Fruit fly (Drosophila melanogaster): Measurements from ENCODE around the gene JIL-1.

DNA sequence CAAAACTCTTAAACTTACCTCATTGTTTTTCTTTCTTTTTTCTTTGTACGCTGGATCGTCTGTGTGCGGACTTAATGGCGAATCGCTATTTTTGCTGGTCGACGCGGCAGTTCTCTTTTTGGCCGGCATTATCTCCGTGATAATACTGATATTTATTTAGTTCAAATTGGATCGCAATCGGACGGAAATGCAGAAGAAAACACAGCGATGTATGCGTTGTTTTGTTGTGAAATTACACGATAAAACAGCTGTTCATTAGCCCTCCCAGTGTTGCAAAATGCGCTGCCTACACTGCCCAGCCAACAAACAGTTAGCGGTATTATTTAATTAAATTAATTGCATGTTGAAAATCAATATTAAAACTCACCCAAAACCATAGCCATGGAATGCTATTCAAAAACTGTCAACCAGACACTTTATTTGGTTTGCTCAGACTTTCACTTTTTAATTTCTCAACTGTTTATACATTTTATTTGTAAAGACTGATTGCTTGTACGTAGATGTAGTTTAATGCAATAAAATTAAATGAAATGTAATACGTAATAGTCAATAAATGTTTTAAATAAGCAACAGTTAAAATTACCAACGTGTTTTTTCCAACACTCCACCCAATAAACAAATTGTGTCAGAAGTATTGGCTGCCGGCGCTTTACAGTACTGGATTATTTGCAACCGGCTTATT, 5.1 kb upstream of the JIL-1 start, which contains the start of the genes Irbp18 and APP-BP1:
- TF ChIP-seq EcR (GFP tag; optimal IDR thresholded peaks at IDR 0.05) (no peak), psq (optimal IDR thresholded peaks at IDR 0.05) (no peak), usp (GFP tag; optimal IDR thresholded peaks at IDR 0.05) (no peak), pan (optimal IDR thresholded peaks at IDR 0.05) (no peak)
